Fruit fly (Drosophila melanogaster) whole organism, embryonic: Measurements from ENCODE around the gene RIOK2.

Experiments
- CG11696 ChIP-seq: fragments of 200-800 bp; sonication (Bioruptor generic); IDR thresholded peaks from 2 replicates; pipeline ENCODE4 v1.3.6; 2022; ENCODE audit warnings: missing biosample characterization, missing genetic modification characterization
- CG4617 ChIP-seq: fragments of 200-800 bp; sonication (Bioruptor generic); optimal IDR thresholded peaks from 3 replicates; lab custom pipeline; 2016; ENCODE audit warnings: missing biosample characterization, missing genetic modification characterization, borderline replicate concordance
- Eip74EF ChIP-seq, 2 experiments: fragments of 200-800 bp in 1 of 2; fragments of >200 bp in 1 of 2; sonication (Bioruptor generic) in 1 of 2; optimal IDR thresholded peaks; 2 replicates each; lab custom pipeline; 2017 to 2019; ENCODE audit warnings: missing biosample characterization in 2 of 2, missing genetic modification characterization in 2 of 2, mild to moderate bottlenecking in 1 of 2, moderate library complexity in 1 of 2
- Fer2 ChIP-seq: fragments of 200-800 bp; sonication (Bioruptor generic); optimal IDR thresholded peaks from 2 replicates; lab custom pipeline; 2018; ENCODE audit warnings: missing biosample characterization, mild to moderate bottlenecking, missing genetic modification characterization, moderate library complexity
- H2.0 ChIP-seq: fragments of 200-800 bp; sonication (Bioruptor generic); IDR thresholded peaks from 2 replicates; pipeline ENCODE4 v1.3.6; 2022; ENCODE audit warnings: missing biosample characterization, missing genetic modification characterization
- Oli ChIP-seq: fragments of 200-800 bp; sonication (Bioruptor generic); optimal IDR thresholded peaks from 2 replicates; lab custom pipeline; 2018; ENCODE audit warnings: missing biosample characterization, mild to moderate bottlenecking, missing genetic modification characterization, moderate library complexity

DNA sequence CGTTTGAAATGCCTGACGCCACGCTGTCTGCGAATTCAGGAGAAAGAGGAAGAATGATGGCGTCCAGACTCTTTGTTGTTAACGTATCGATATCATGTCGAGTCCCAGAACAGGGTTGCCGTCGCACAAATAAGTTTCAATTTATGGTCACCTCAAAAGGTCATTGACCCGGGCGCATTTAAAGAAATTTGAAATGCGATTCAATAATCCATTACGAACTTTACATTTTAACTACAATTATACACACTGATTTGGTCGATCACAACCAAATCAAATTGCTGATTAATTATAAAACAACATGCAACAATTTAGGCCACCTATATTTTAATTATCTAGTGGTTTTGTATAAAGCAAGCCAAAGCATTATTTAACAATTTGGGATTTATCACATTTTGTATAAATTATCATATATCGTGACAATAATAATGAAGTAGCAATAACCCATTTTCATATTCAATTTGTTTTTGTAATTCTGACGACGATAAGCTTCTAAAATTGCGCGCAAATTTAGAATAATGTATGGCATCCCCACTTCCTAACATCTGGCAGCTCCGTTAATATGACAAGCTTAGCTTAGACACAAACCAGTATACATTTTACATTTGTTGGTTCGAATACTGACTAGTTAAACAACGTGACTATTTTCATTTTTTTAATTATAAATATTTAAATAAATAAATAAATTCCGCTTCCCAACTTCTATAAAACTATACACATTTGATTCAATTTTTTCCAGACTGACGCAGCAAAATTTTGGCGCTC, 20.4 kb upstream of the RIOK2 start, which contains the start of gene bam:
- no peak for TF ChIP-seq CG11696 (GFP tag; lab: Robert Waterston, UW)
- TF ChIP-seq H2.0 (GFP tag; lab: Robert Waterston, UW) = no peak
- TF ChIP-seq CG4617 (GFP tag; lab: Kevin White, UChicago) = no peak
- no peak for TF ChIP-seq Oli (tag; lab: Kevin White, UChicago)
- TF ChIP-seq Fer2 = no peak
- TF ChIP-seq Eip74EF (GFP tag; optimal IDR thresholded peaks at IDR 0.05; lab: Kevin White, UChicago) = no peak
